Fruit fly (Drosophila melanogaster) whole organism, embryonic: Measurements from ENCODE around the gene CG4382.

Experiments used
- Atf6 ChIP-seq: fragments of 200-800 bp; sonication (Bioruptor generic); IDR thresholded peaks from 2 replicates; pipeline ENCODE4 v1.3.6; 2022; ENCODE audit warnings: missing biosample characterization, missing genetic modification characterization
- Bgb ChIP-seq: fragments of 200-800 bp; sonication (Bioruptor generic); IDR thresholded peaks from 2 replicates; pipeline ENCODE4 v1.3.6; 2022; ENCODE audit warnings: missing biosample characterization, missing genetic modification characterization; ENCODE audit not compliant: partially characterized antibody
- CG11085 ChIP-seq: fragments of 200-800 bp; sonication (Bioruptor generic); IDR thresholded peaks from 2 replicates; pipeline ENCODE4 v1.3.6; 2022; ENCODE audit warnings: missing biosample characterization, missing genetic modification characterization
- CG13624 ChIP-seq: fragments of 200-800 bp; sonication (Bioruptor generic); optimal IDR thresholded peaks from 2 replicates; lab custom pipeline; 2016; ENCODE audit warnings: missing biosample characterization, missing genetic modification characterization
- CG14710 ChIP-seq: fragments of 200-800 bp; sonication (Bioruptor generic); optimal IDR thresholded peaks from 3 replicates; lab custom pipeline; 2019; ENCODE audit warnings: missing biosample characterization, mild to moderate bottlenecking, missing genetic modification characterization, moderate library complexity
- CG15479 ChIP-seq: fragments of 200-800 bp; sonication (Bioruptor generic); optimal IDR thresholded peaks from 3 replicates; lab custom pipeline; 2019; ENCODE audit warnings: missing biosample characterization, mild to moderate bottlenecking, missing genetic modification characterization, moderate library complexity
- CG15696 ChIP-seq: fragments of 200-800 bp; sonication (Bioruptor generic); optimal IDR thresholded peaks from 2 replicates; lab custom pipeline; 2019; ENCODE audit warnings: missing biosample characterization, mild to moderate bottlenecking, missing genetic modification characterization, moderate library complexity
- CG16813 ChIP-seq: fragments of 200-800 bp; sonication (Bioruptor generic); IDR thresholded peaks from 3 replicates; pipeline ENCODE4 v1.3.6; 2022; ENCODE audit warnings: missing biosample characterization, missing genetic modification characterization; ENCODE audit not compliant: partially characterized antibody
- CG17359 ChIP-seq: fragments of 200-800 bp; sonication (Bioruptor generic); optimal IDR thresholded peaks from 3 replicates; lab custom pipeline; 2018; ENCODE audit warnings: missing biosample characterization, mild to moderate bottlenecking, missing genetic modification characterization, moderate library complexity
- CG17802 ChIP-seq: fragments of 200-800 bp; sonication (Bioruptor generic); optimal IDR thresholded peaks from 2 replicates; lab custom pipeline; 2018; ENCODE audit warnings: missing biosample characterization, mild to moderate bottlenecking, missing genetic modification characterization, moderate library complexity
- CG1792 ChIP-seq: fragments of 200-800 bp; sonication (Bioruptor generic); optimal IDR thresholded peaks from 2 replicates; lab custom pipeline; 2016; ENCODE audit warnings: missing biosample characterization, missing genetic modification characterization
- CG31224 ChIP-seq: fragments of 200-800 bp; sonication (Bioruptor generic); IDR thresholded peaks from 2 replicates; pipeline ENCODE4 v1.3.6; 2022; ENCODE audit warnings: missing biosample characterization, missing genetic modification characterization
- CG5245 ChIP-seq: fragments of 200-800 bp; sonication (Bioruptor generic); optimal IDR thresholded peaks from 3 replicates; lab custom pipeline; 2016; ENCODE audit warnings: missing biosample characterization, missing genetic modification characterization
- CG6683 ChIP-seq: fragments of 200-800 bp; sonication (Bioruptor generic); optimal IDR thresholded peaks from 2 replicates; lab custom pipeline; 2017; ENCODE audit warnings: missing biosample characterization, mild to moderate bottlenecking, missing genetic modification characterization, missing genetic modification reagents
- CG6765 ChIP-seq: fragments of 200-800 bp; sonication (Bioruptor generic); optimal IDR thresholded peaks from 3 replicates; lab custom pipeline; 2017; ENCODE audit warnings: missing biosample characterization, mild to moderate bottlenecking, missing genetic modification characterization
- CG7786 ChIP-seq: fragments of 200-800 bp; sonication (Bioruptor generic); optimal IDR thresholded peaks from 2 replicates; lab custom pipeline; 2016; ENCODE audit warnings: missing biosample characterization, missing genetic modification characterization
- CG7987 ChIP-seq: fragments of 200-800 bp; sonication (Bioruptor generic); optimal IDR thresholded peaks from 2 replicates; lab custom pipeline; 2018; ENCODE audit warnings: missing biosample characterization, mild to moderate bottlenecking, missing genetic modification characterization, moderate library complexity
- CG8924 ChIP-seq: fragments of 200-800 bp; optimal IDR thresholded peaks from 3 replicates; lab custom pipeline; 2019; ENCODE audit warnings: missing biosample characterization, mild to moderate bottlenecking, missing genetic modification characterization, moderate library complexity
- CG9876 ChIP-seq: fragments of 200-800 bp; sonication (Bioruptor generic); optimal IDR thresholded peaks from 2 replicates; lab custom pipeline; 2016; ENCODE audit warnings: missing biosample characterization, missing genetic modification characterization
- GATAe ChIP-seq: fragments of 200-800 bp; sonication (Bioruptor generic); conservative IDR thresholded peaks from 2 replicates; pipeline ENCODE4 v1.3.6; 2022; ENCODE audit warnings: missing biosample characterization, missing genetic modification characterization
- HHEX ChIP-seq: fragments of 200-800 bp; sonication (Bioruptor generic); optimal IDR thresholded peaks from 3 replicates; lab custom pipeline; 2017; ENCODE audit warnings: missing biosample characterization, mild to moderate bottlenecking, missing genetic modification characterization, missing genetic modification reagents
- Hmr ChIP-seq: fragments of 200-800 bp; sonication (Bioruptor generic); optimal IDR thresholded peaks from 3 replicates; lab custom pipeline; 2017; ENCODE audit warnings: mild to moderate bottlenecking, missing biosample characterization, missing genetic modification reagents, missing genetic modification characterization
- Lim3 ChIP-seq: fragments of 200-800 bp; sonication (Bioruptor generic); IDR thresholded peaks from 2 replicates; pipeline ENCODE4 v1.3.6; 2022; ENCODE audit warnings: missing biosample characterization, missing genetic modification characterization
- MTF-1 ChIP-seq: fragments of 200-800 bp; sonication (Bioruptor generic); optimal IDR thresholded peaks from 2 replicates; lab custom pipeline; 2018; ENCODE audit warnings: missing biosample characterization, mild to moderate bottlenecking, missing genetic modification characterization, borderline replicate concordance
- Med ChIP-seq: fragments of 200-800 bp; sonication (Bioruptor generic); peaks from one replicate; lab custom pipeline; 2016; ENCODE audit warnings: missing biosample characterization, missing genetic modification characterization, mild to moderate bottlenecking, inconsistent platforms, moderate library complexity
- PHDP ChIP-seq: fragments of 200-800 bp; sonication (Bioruptor generic); optimal IDR thresholded peaks from 3 replicates; lab custom pipeline; 2018; ENCODE audit warnings: missing biosample characterization, mild to moderate bottlenecking, missing genetic modification characterization, moderate library complexity
- Rfx ChIP-seq: fragments of 200-800 bp; sonication (Bioruptor generic); IDR thresholded peaks from 2 replicates; pipeline ENCODE4 v1.3.6; 2022; ENCODE audit warnings: missing biosample characterization, missing genetic modification characterization
- Side ChIP-seq: fragments of 200-800 bp; sonication (Bioruptor generic); optimal IDR thresholded peaks from 2 replicates; lab custom pipeline; 2016; ENCODE audit warnings: missing biosample characterization, missing genetic modification characterization
- Taf1 ChIP-seq: fragments of 200-800 bp; sonication (Bioruptor generic); IDR thresholded peaks from 2 replicates; pipeline ENCODE4 v1.3.6; 2022; ENCODE audit warnings: missing biosample characterization, missing genetic modification characterization
- Vsx1 ChIP-seq: fragments of 200-800 bp; sonication (Bioruptor generic); optimal IDR thresholded peaks from 2 replicates; lab custom pipeline; 2017; ENCODE audit warnings: missing biosample characterization, mild to moderate bottlenecking, missing genetic modification characterization, missing genetic modification reagents
- ab ChIP-seq: fragments of 200-800 bp; sonication (Bioruptor generic); optimal IDR thresholded peaks from 2 replicates; lab custom pipeline; 2016; ENCODE audit warnings: missing biosample characterization, missing genetic modification characterization
- aop ChIP-seq: fragments of 200-800 bp; sonication (Bioruptor generic); IDR thresholded peaks from 2 replicates; pipeline ENCODE4 v1.3.6; 2022; ENCODE audit warnings: missing biosample characterization, missing genetic modification characterization
- ara ChIP-seq: fragments of 200-800 bp; sonication (Bioruptor generic); IDR thresholded peaks from 2 replicates; pipeline ENCODE4 v1.3.6; 2022; ENCODE audit warnings: missing biosample characterization, missing genetic modification characterization
- az2 ChIP-seq: fragments of 200-800 bp; sonication (Bioruptor generic); optimal IDR thresholded peaks from 3 replicates; lab custom pipeline; 2016; ENCODE audit warnings: missing biosample characterization, missing genetic modification characterization
- cg ChIP-seq: fragments of 200-800 bp; sonication (Bioruptor generic); optimal IDR thresholded peaks from 3 replicates; lab custom pipeline; 2019; ENCODE audit warnings: missing biosample characterization, mild to moderate bottlenecking, missing genetic modification characterization, moderate library complexity
- chinmo ChIP-seq: fragments of 200-800 bp; sonication (Bioruptor generic); IDR thresholded peaks from 4 replicates; pipeline ENCODE4 v1.3.6; 2022; ENCODE audit warnings: missing biosample characterization, missing genetic modification characterization; ENCODE audit not compliant: partially characterized antibody
- dm ChIP-seq: fragments of 200-800 bp; sonication (Bioruptor generic); optimal IDR thresholded peaks from 3 replicates; lab custom pipeline; 2016; ENCODE audit warnings: missing biosample characterization, missing genetic modification characterization
- eyg ChIP-seq: fragments of 200-800 bp; sonication (Bioruptor generic); optimal IDR thresholded peaks from 3 replicates; lab custom pipeline; 2016; ENCODE audit warnings: missing biosample characterization, missing genetic modification characterization
- fd64A ChIP-seq: fragments of 200-800 bp; sonication (Bioruptor generic); optimal IDR thresholded peaks from 3 replicates; lab custom pipeline; 2018; ENCODE audit warnings: missing biosample characterization, mild to moderate bottlenecking, missing genetic modification characterization
- gro ChIP-seq: fragments of 200-800 bp; sonication (Bioruptor generic); optimal IDR thresholded peaks from 2 replicates; lab custom pipeline; 2016; ENCODE audit warnings: missing biosample characterization, missing genetic modification characterization
- nom ChIP-seq: fragments of 200-800 bp; sonication (Bioruptor generic); optimal IDR thresholded peaks from 2 replicates; lab custom pipeline; 2017; ENCODE audit warnings: missing biosample characterization, missing genetic modification characterization, mild to moderate bottlenecking, moderate library complexity, missing genetic modification reagents
- pan ChIP-seq, 4 experiments: fragments of >200 bp in 3 of 4; fragments of 200-800 bp in 1 of 4; sonication (Bioruptor generic) in 1 of 4; optimal IDR thresholded peaks in 3 of 4; IDR thresholded peaks in 1 of 4; 2 replicates each; pipeline versions ENCODE4 v1.3.6 to Lab custom; 2017 to 2022; ENCODE audit warnings: missing biosample characterization in 2 of 4, missing genetic modification characterization in 2 of 4, mixed read lengths in 1 of 4
- pnt ChIP-seq: fragments of 200-800 bp; sonication (Bioruptor generic); optimal IDR thresholded peaks from 3 replicates; lab custom pipeline; 2016; ENCODE audit warnings: missing biosample characterization, missing genetic modification characterization
- sc ChIP-seq, 3 experiments: fragments of >200 bp in 2 of 3; fragments of 200-800 bp in 1 of 3; sonication (Bioruptor generic) in 1 of 3; optimal IDR thresholded peaks; 2 replicates in 2 of 3; 3 replicates in 1 of 3; lab custom pipeline; 2017; ENCODE audit warnings: mild to moderate bottlenecking in 1 of 3, missing biosample characterization in 1 of 3, missing genetic modification characterization in 1 of 3, missing genetic modification reagents in 1 of 3
- slp2 ChIP-seq: fragments of 200-800 bp; sonication (Bioruptor generic); optimal IDR thresholded peaks from 2 replicates; lab custom pipeline; 2016; ENCODE audit warnings: missing biosample characterization, missing genetic modification characterization
- tio ChIP-seq: fragments of 200-800 bp; sonication (Bioruptor generic); optimal IDR thresholded peaks from 2 replicates; lab custom pipeline; 2017; ENCODE audit warnings: missing biosample characterization, missing genetic modification characterization, inconsistent platforms
- unpg ChIP-seq: fragments of 200-800 bp; sonication (Bioruptor generic); optimal IDR thresholded peaks from 3 replicates; lab custom pipeline; 2018; ENCODE audit warnings: missing biosample characterization, mild to moderate bottlenecking, missing genetic modification characterization, moderate library complexity
- vnd ChIP-seq: fragments of 200-800 bp; sonication (Bioruptor generic); IDR thresholded peaks from 3 replicates; pipeline ENCODE4 v1.3.6; 2022; ENCODE audit warnings: missing biosample characterization, missing genetic modification characterization; ENCODE audit not compliant: partially characterized antibody
- wor ChIP-seq: fragments of 200-800 bp; sonication (Bioruptor generic); IDR thresholded peaks from 2 replicates; pipeline ENCODE4 v1.3.6; 2022; ENCODE audit warnings: missing biosample characterization, missing genetic modification characterization

CG4382 gene

dm6 chr2L:9633098-9633497 is 32.4 kb upstream of the CG4382 start (continued):
- TF ChIP-seq eyg (GFP tag; lab: Kevin White, UChicago), result peak; percentile 45
- peak; percentile 67 for TF ChIP-seq Vsx1 (GFP tag; lab: Kevin White, UChicago)
- TF ChIP-seq CG8924 (tag; lab: Kevin White, UChicago), result peak; percentile 31
- no peak for TF ChIP-seq sc (optimal IDR thresholded peaks at IDR 0.05; lab: Kevin White, UChicago)
- TF ChIP-seq sc (GFP tag; optimal IDR thresholded peaks at IDR 0.05; lab: Kevin White, UChicago), result peak; percentile 51
- TF ChIP-seq unpg (GFP tag; lab: Kevin White, UChicago), result peak; percentile 45
- peak; percentile 57 for TF ChIP-seq pnt
- TF ChIP-seq CG5245 (GFP tag; lab: Kevin White, UChicago), result peak; percentile 34
- TF ChIP-seq MTF-1, result peak; percentile 85
- peak; percentile 48 for TF ChIP-seq Rfx (GFP tag; lab: Robert Waterston, UW)
- TF ChIP-seq CG15696, result peak; percentile 96
- peak; percentile 37 for TF ChIP-seq CG17802 (tag; lab: Kevin White, UChicago)
- TF ChIP-seq vnd, result no peak
- TF ChIP-seq ab (GFP tag; lab: Kevin White, UChicago), result no peak
- TF ChIP-seq fd64A (GFP tag; lab: Kevin White, UChicago), result peak; percentile 82
- peak; percentile 71 for TF ChIP-seq CG17359 (tag; lab: Kevin White, UChicago)
- TF ChIP-seq tio (GFP tag; lab: Kevin White, UChicago), result peak; percentile 63
- peak; percentile 55 for TF ChIP-seq HHEX (GFP tag; lab: Kevin White, UChicago)
- no peak for TF ChIP-seq CG6765 (GFP tag; lab: Kevin White, UChicago)
- peak; percentile 41 for TF ChIP-seq CG7786 (GFP tag; lab: Kevin White, UChicago)

- no peak for TF ChIP-seq Lim3 (GFP tag; lab: Robert Waterston, UW)
- no peak for TF ChIP-seq CG14710 (tag; lab: Kevin White, UChicago)
- no peak for TF ChIP-seq aop (GFP tag; lab: Robert Waterston, UW)
- TF ChIP-seq Hmr (GFP tag; lab: Kevin White, UChicago), result no peak
- TF ChIP-seq CG11085 (GFP tag; lab: Robert Waterston, UW), result no peak
- no peak for TF ChIP-seq Bgb (GFP tag; lab: Robert Waterston, UW)
- TF ChIP-seq CG16813, result no peak
- no peak for TF ChIP-seq az2 (GFP tag; lab: Kevin White, UChicago)
- TF ChIP-seq chinmo (GFP tag; lab: Robert Waterston, UW), result no peak
- TF ChIP-seq dm, result no peak
- TF ChIP-seq wor, result no peak
- TF ChIP-seq Side, result no peak
- no peak for TF ChIP-seq Taf1 (GFP tag; lab: Robert Waterston, UW)
Measured at dm6 chr2L:9625185-9625584, 24.5 kb upstream of the CG4382 start, which contains the start of gene CG31882. Gene CG31882 (minus strand): TSS chr2L:9625285.

dm6 chr2L:9619925-9620324 is 19.3 kb upstream of the CG4382 start:
- TF ChIP-seq CG6683 (GFP tag; lab: Kevin White, UChicago) (no peak), Bgb (GFP tag; lab: Robert Waterston, UW) (no peak), pan (optimal IDR thresholded peaks at IDR 0.05; lab: Kevin White, UChicago) (no peak), pan (GFP tag; optimal IDR thresholded peaks at IDR 0.05 in 1 of 2, IDR thresholded peaks at IDR 0.05 in 1 of 2) (no peak), GATAe (peak; percentile 73), Atf6 (no peak), ara (GFP tag; lab: Robert Waterston, UW) (no peak), CG15479 (GFP tag; lab: Kevin White, UChicago) (no peak), Med (GFP tag; lab: Kevin White, UChicago) (peak; percentile 62), cg (GFP tag; lab: Kevin White, UChicago) (peak; percentile 9), CG1792 (GFP tag; lab: Kevin White, UChicago) (no peak), CG31224 (GFP tag; lab: Robert Waterston, UW) (no peak), PHDP (tag; lab: Kevin White, UChicago) (no peak), CG9876 (GFP tag; lab: Kevin White, UChicago) (no peak), nom (GFP tag; lab: Kevin White, UChicago) (no peak), gro (GFP tag; lab: Kevin White, UChicago) (peak; percentile 49), CG7987 (no peak), slp2 (GFP tag; lab: Kevin White, UChicago) (no peak), CG13624 (no peak)
